Worm (Caenorhabditis elegans): Measurements from ENCODE around the gene dot-1.3.

DNA sequence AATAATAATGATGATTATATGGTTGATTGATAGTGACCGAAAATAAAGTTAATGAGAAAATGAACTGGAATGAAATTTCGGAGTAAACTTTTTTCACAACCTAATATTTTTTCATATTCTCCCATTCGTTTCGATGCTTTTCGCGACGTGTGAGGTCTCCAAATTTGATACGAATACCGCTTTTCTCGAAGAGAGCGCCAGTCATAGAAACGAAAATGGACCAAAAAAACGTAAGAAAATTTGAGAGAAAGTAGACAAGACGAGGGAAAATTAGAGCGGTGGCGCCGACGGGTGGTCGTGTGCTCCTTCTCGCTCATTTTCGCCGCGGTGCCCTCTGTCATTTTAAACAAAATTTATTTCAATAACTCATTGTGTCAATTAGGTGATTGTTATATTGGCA is 11.7 kb upstream of the dot-1.3 start:
- no peak for TF ChIP-seq W03F9.2 (tag; optimal IDR thresholded peaks at IDR 0.05)
- TF ChIP-seq him-1 (tag; optimal IDR thresholded peaks at IDR 0.05): no peak
- TF ChIP-seq dao-5 (tag; optimal IDR thresholded peaks at IDR 0.05): no peak

Measured in whole organism, L4/young adult.